Fruit fly (Drosophila melanogaster) whole organism, adult: ENCODE results near the gene CG33269.

Source experiments
- CG11617 ChIP-seq: fragments of 200-800 bp; sonication (Bioruptor generic); optimal IDR thresholded peaks from 2 replicates; lab custom pipeline; 2017; ENCODE audit warnings: mild to moderate bottlenecking, missing biosample characterization, missing genetic modification reagents, missing genetic modification characterization
- CG12768 ChIP-seq: fragments of 200-800 bp; sonication (Bioruptor generic); optimal IDR thresholded peaks from 2 replicates; lab custom pipeline; 2017; ENCODE audit warnings: missing biosample characterization, missing genetic modification characterization, mild to moderate bottlenecking, moderate library complexity, missing genetic modification reagents
- CG7045 ChIP-seq: fragments of 200-800 bp; sonication (Bioruptor generic); optimal IDR thresholded peaks from 2 replicates; lab custom pipeline; 2017; ENCODE audit warnings: missing biosample characterization, mild to moderate bottlenecking, missing genetic modification characterization
- CG7101 ChIP-seq: fragments of 200-800 bp; sonication (Bioruptor generic); optimal IDR thresholded peaks from 2 replicates; lab custom pipeline; 2018; ENCODE audit warnings: missing biosample characterization, mild to moderate bottlenecking, missing genetic modification characterization, moderate library complexity
- Clk ChIP-seq: fragments of 200-800 bp; sonication (Bioruptor generic); optimal IDR thresholded peaks from 2 replicates; lab custom pipeline; 2017; ENCODE audit warnings: missing biosample characterization, missing genetic modification characterization
- Crg-1 ChIP-seq: fragments of 200-800 bp; sonication (Bioruptor generic); optimal IDR thresholded peaks from 2 replicates; lab custom pipeline; 2016; ENCODE audit warnings: missing biosample characterization, missing genetic modification characterization
- Mnt ChIP-seq: fragments of 200-800 bp; sonication (Bioruptor generic); optimal IDR thresholded peaks from 2 replicates; lab custom pipeline; 2016; ENCODE audit warnings: missing biosample characterization, mild to moderate bottlenecking, missing genetic modification characterization
- cic ChIP-seq: fragments of 200-800 bp; sonication (Bioruptor generic); optimal IDR thresholded peaks from 2 replicates; lab custom pipeline; 2017; ENCODE audit warnings: missing biosample characterization, mild to moderate bottlenecking, missing genetic modification characterization, moderate library complexity
- cnc ChIP-seq, 2 experiments: fragments of >200 bp; optimal IDR thresholded peaks; 2 replicates each; lab custom pipeline; 2017
- kay ChIP-seq: fragments of 200-800 bp; sonication (Bioruptor generic); peaks from one replicate; lab custom pipeline; 2016; ENCODE audit warnings: missing biosample characterization, missing genetic modification characterization, borderline replicate concordance
- pad ChIP-seq: fragments of 200-800 bp; sonication (Bioruptor generic); optimal IDR thresholded peaks from 3 replicates; lab custom pipeline; 2017; ENCODE audit warnings: missing biosample characterization, missing genetic modification characterization, mild to moderate bottlenecking, moderate library complexity, missing genetic modification reagents
- tj ChIP-seq: fragments of 200-800 bp; sonication (Bioruptor generic); optimal IDR thresholded peaks from 3 replicates; lab custom pipeline; 2017; ENCODE audit warnings: missing biosample characterization, mild to moderate bottlenecking, missing genetic modification characterization, moderate library complexity

- TF ChIP-seq tj (GFP tag; lab: Kevin White, UChicago) (no peak), Crg-1 (GFP tag; lab: Kevin White, UChicago) (no peak), pad (no peak), Clk (no peak), CG7101 (no peak), CG7045 (no peak), kay (no peak), cnc (optimal IDR thresholded peaks at IDR 0.05; lab: Kevin White, UChicago) (no peak), CG12768 (GFP tag; lab: Kevin White, UChicago) (no peak), Mnt (GFP tag; lab: Kevin White, UChicago) (no peak), CG11617 (GFP tag; lab: Kevin White, UChicago) (no peak), cic (no peak)
These were observed 14.7 kb upstream of the CG33269 start, which contains the start of gene CG7368 for dm6 chr3L:11596585-11597252.
